Worm (Caenorhabditis elegans) whole organism, L2 larva: ENCODE results near the gene C47A10.16.

Experiments
- C34F6.9 ChIP-seq: fragments of 150-350 bp; optimal IDR thresholded peaks from 2 replicates; lab custom pipeline; 2014; ENCODE audit warnings: missing biosample characterization, missing genetic modification characterization
- F13H6.1 ChIP-seq: sonication (generic microtip); optimal IDR thresholded peaks from 2 replicates; lab custom pipeline; 2016; ENCODE audit warnings: missing genetic modification characterization, missing compliant biosample characterization
- Y55F3AM.14 ChIP-seq: fragments of 200-800 bp; sonication (Bioruptor generic); optimal IDR thresholded peaks from 2 replicates; lab custom pipeline; 2018; ENCODE audit warnings: mild to moderate bottlenecking, missing genetic modification characterization, missing compliant biosample characterization
- alr-1 ChIP-seq: fragments of 150-350 bp; optimal IDR thresholded peaks from 2 replicates; lab custom pipeline; 2014; ENCODE audit warnings: missing biosample characterization, missing genetic modification characterization
- aly-2 ChIP-seq: fragments of 150-350 bp; optimal IDR thresholded peaks from 2 replicates; lab custom pipeline; 2014; ENCODE audit warnings: missing biosample characterization, missing genetic modification characterization
- ama-1 ChIP-seq: fragments of 150-350 bp; optimal IDR thresholded peaks from 2 replicates; lab custom pipeline; 2018; ENCODE audit warnings: inconsistent platforms
- blmp-1 ChIP-seq: sonication (generic microtip); optimal IDR thresholded peaks from 2 replicates; lab custom pipeline; 2017; ENCODE audit warnings: missing genetic modification characterization, mild to moderate bottlenecking, missing compliant biosample characterization, antibody characterized with exemption, moderate library complexity; ENCODE audit not compliant: insufficient read depth
- ceh-16 ChIP-seq: fragments of 150-350 bp; optimal IDR thresholded peaks from 2 replicates; lab custom pipeline; 2014; ENCODE audit warnings: missing biosample characterization, missing genetic modification characterization
- crh-2 ChIP-seq: sonication (generic microtip); optimal IDR thresholded peaks from 2 replicates; lab custom pipeline; 2017; ENCODE audit warnings: missing biosample characterization, missing genetic modification characterization
- dmd-4 ChIP-seq: sonication (generic microtip); optimal IDR thresholded peaks from 2 replicates; lab custom pipeline; 2017; ENCODE audit warnings: missing biosample characterization, missing genetic modification characterization
- egl-27 ChIP-seq: sonication (generic microtip); optimal IDR thresholded peaks from 3 replicates; lab custom pipeline; 2017; ENCODE audit warnings: missing biosample characterization, missing genetic modification reagents, missing genetic modification characterization
- elt-3 ChIP-seq: sonication (generic microtip); optimal IDR thresholded peaks from 2 replicates; lab custom pipeline; 2017; ENCODE audit warnings: missing biosample characterization, missing genetic modification characterization
- fos-1 ChIP-seq: fragments of 150-350 bp; optimal IDR thresholded peaks from 2 replicates; lab custom pipeline; 2014; ENCODE audit warnings: missing biosample characterization, missing genetic modification characterization
- gmeb-1 ChIP-seq: fragments of 150-350 bp; optimal IDR thresholded peaks from 2 replicates; lab custom pipeline; 2014; ENCODE audit warnings: missing biosample characterization, missing genetic modification characterization
- lin-13 ChIP-seq: fragments of 150-350 bp; optimal IDR thresholded peaks from 2 replicates; lab custom pipeline; 2014; ENCODE audit warnings: missing biosample characterization, missing genetic modification reagents, missing genetic modification characterization
- lin-39 ChIP-seq: fragments of 150-350 bp; optimal IDR thresholded peaks from 2 replicates; lab custom pipeline; 2014; ENCODE audit warnings: missing biosample characterization, missing genetic modification reagents, missing genetic modification characterization
- lsy-2 ChIP-seq, 2 experiments: fragments of 150-350 bp in 1 of 2; sonication (generic microtip) in 1 of 2; optimal IDR thresholded peaks; 2 replicates each; lab custom pipeline; 2014 to 2017; ENCODE audit warnings: missing biosample characterization in 2 of 2, missing genetic modification characterization in 2 of 2
- mab-5 ChIP-seq: fragments of 150-350 bp; optimal IDR thresholded peaks from 2 replicates; lab custom pipeline; 2014; ENCODE audit warnings: missing biosample characterization, missing genetic modification characterization
- mdl-1 ChIP-seq, 2 experiments: fragments of 150-350 bp in 1 of 2; sonication (generic microtip) in 1 of 2; optimal IDR thresholded peaks; 2 replicates each; lab custom pipeline; 2017; ENCODE audit warnings: missing biosample characterization in 2 of 2, missing genetic modification characterization in 2 of 2
- nhr-10 ChIP-seq: sonication (generic microtip); optimal IDR thresholded peaks from 2 replicates; lab custom pipeline; 2017; ENCODE audit warnings: missing biosample characterization, missing genetic modification characterization
- nhr-11 ChIP-seq: fragments of 150-350 bp; optimal IDR thresholded peaks from 2 replicates; lab custom pipeline; 2014; ENCODE audit warnings: missing biosample characterization, missing genetic modification characterization
- nhr-12 ChIP-seq: fragments of 150-350 bp; optimal IDR thresholded peaks from 2 replicates; lab custom pipeline; 2014; ENCODE audit warnings: missing biosample characterization, missing genetic modification characterization
- nhr-129 ChIP-seq: fragments of 150-350 bp; optimal IDR thresholded peaks from 2 replicates; lab custom pipeline; 2014; ENCODE audit warnings: missing biosample characterization, missing genetic modification characterization
- nhr-21 ChIP-seq: fragments of 150-350 bp; optimal IDR thresholded peaks from 2 replicates; lab custom pipeline; 2014; ENCODE audit warnings: missing biosample characterization, missing genetic modification characterization
- nhr-237 ChIP-seq: fragments of 150-350 bp; optimal IDR thresholded peaks from 2 replicates; lab custom pipeline; 2014; ENCODE audit warnings: missing biosample characterization, missing genetic modification characterization
- nhr-25 ChIP-seq: fragments of 150-350 bp; sonication (generic microtip); optimal IDR thresholded peaks from 3 replicates; lab custom pipeline; 2014; ENCODE audit warnings: missing biosample characterization, missing genetic modification characterization
- nhr-6 ChIP-seq: fragments of 150-350 bp; optimal IDR thresholded peaks from 2 replicates; lab custom pipeline; 2014; ENCODE audit warnings: missing biosample characterization, missing genetic modification characterization
- peb-1 ChIP-seq: fragments of 150-350 bp; optimal IDR thresholded peaks from 2 replicates; lab custom pipeline; 2014; ENCODE audit warnings: missing biosample characterization, missing genetic modification characterization
- sem-4 ChIP-seq: fragments of 150-350 bp; optimal IDR thresholded peaks from 2 replicates; lab custom pipeline; 2014; ENCODE audit warnings: missing biosample characterization, missing genetic modification reagents, missing genetic modification characterization
- skn-1 ChIP-seq: sonication (generic microtip); optimal IDR thresholded peaks from 2 replicates; lab custom pipeline; 2017; ENCODE audit warnings: missing biosample characterization, missing genetic modification characterization
- sma-9 ChIP-seq, 2 experiments: fragments of 150-350 bp in 1 of 2; sonication (generic microtip) in 1 of 2; optimal IDR thresholded peaks; 2 replicates each; lab custom pipeline; 2014 to 2016; ENCODE audit warnings: missing genetic modification characterization in 2 of 2, mild to moderate bottlenecking in 1 of 2, missing biosample characterization in 1 of 2, missing compliant biosample characterization in 1 of 2, missing genetic modification reagents in 1 of 2, moderate library complexity in 1 of 2
- snpc-4 ChIP-seq: fragments of 150-350 bp; optimal IDR thresholded peaks from 2 replicates; lab custom pipeline; 2014; ENCODE audit warnings: missing biosample characterization, missing genetic modification characterization
- unc-62 ChIP-seq: fragments of 150-350 bp; optimal IDR thresholded peaks from 2 replicates; lab custom pipeline; 2014; ENCODE audit warnings: missing biosample characterization, missing genetic modification reagents, missing genetic modification characterization
- zag-1 ChIP-seq: fragments of 150-350 bp; optimal IDR thresholded peaks from 2 replicates; lab custom pipeline; 2014; ENCODE audit warnings: missing biosample characterization, missing genetic modification characterization
- ztf-11 ChIP-seq: sonication (generic microtip); optimal IDR thresholded peaks from 2 replicates; lab custom pipeline; 2017; ENCODE audit warnings: missing biosample characterization, missing genetic modification characterization
- ztf-4 ChIP-seq: fragments of 150-350 bp; optimal IDR thresholded peaks from 2 replicates; lab custom pipeline; 2014; ENCODE audit warnings: missing biosample characterization, missing genetic modification characterization

C47A10.16 gene

ce11 chrV:17767249-17767648 lies 2.3 kb upstream of the C47A10.16 start, which contains the start of gene srh-284:
Gene srh-284 (plus strand): TSS chrV:17767549.
- no peak for TF ChIP-seq nhr-12 (tag; lab: Kevin White, UChicago)
- no peak for TF ChIP-seq nhr-6 (tag; lab: Kevin White, UChicago)
- TF ChIP-seq nhr-21 (tag; lab: Kevin White, UChicago): no peak
- no peak for TF ChIP-seq unc-62 (GFP tag; lab: Kevin White, UChicago)
- TF ChIP-seq nhr-237: no peak
- no peak for TF ChIP-seq lin-13 (GFP tag; lab: Kevin White, UChicago)
- no peak for TF ChIP-seq skn-1 (tag; lab: Kevin White, UChicago)
- TF ChIP-seq fos-1 (tag; lab: Kevin White, UChicago): no peak
- no peak for TF ChIP-seq nhr-11
- no peak for TF ChIP-seq elt-3 (tag; lab: Kevin White, UChicago)
- no peak for TF ChIP-seq peb-1
- TF ChIP-seq, all 48 proteins: peak for 0

ce11 chrV:17755592-17755991 lies 9.4 kb downstream of the C47A10.16 start, which contains the start of gene pgp-9:
Gene pgp-9 (plus strand): TSS chrV:17755892.
- TF ChIP-seq lsy-2 (tag; optimal IDR thresholded peaks at IDR 0.05; lab: Kevin White, UChicago): no peak

- TF ChIP-seq mab-5 (tag; lab: Kevin White, UChicago): no peak
- TF ChIP-seq fos-1 (tag; lab: Kevin White, UChicago): peak; percentile 59
- TF ChIP-seq sma-9 (GFP tag; optimal IDR thresholded peaks at IDR 0.05; lab: Kevin White, UChicago): peak; percentile 38
- TF ChIP-seq sma-9 (tag; optimal IDR thresholded peaks at IDR 0.05; lab: Kevin White, UChicago): no peak
Measured at ce11 chrV:17754999-17755398, 10.0 kb downstream of the C47A10.16 start.

ce11 chrV:17752340-17752739 lies 12.6 kb downstream of the C47A10.16 start:
- TF ChIP-seq nhr-6 (tag; lab: Kevin White, UChicago) (no peak), F13H6.1 (no peak), lin-13 (GFP tag; lab: Kevin White, UChicago) (no peak), aly-2 (no peak), gmeb-1 (tag; lab: Kevin White, UChicago) (peak; percentile 18), sma-9 (GFP tag; optimal IDR thresholded peaks at IDR 0.05; lab: Kevin White, UChicago) (peak; percentile 33), sma-9 (tag; optimal IDR thresholded peaks at IDR 0.05; lab: Kevin White, UChicago) (no peak), ceh-16 (tag; lab: Kevin White, UChicago) (no peak), fos-1 (tag; lab: Kevin White, UChicago) (peak; percentile 75), crh-2 (tag; lab: Kevin White, UChicago) (peak; percentile 42)
- TF ChIP-seq, all 48 proteins: peak for 4

- peak; percentile 5 for TF ChIP-seq sem-4 (tag; lab: Kevin White, UChicago)
- peak in 1 of 2 experiments; percentile 5 for TF ChIP-seq mdl-1 (tag; optimal IDR thresholded peaks at IDR 0.05; lab: Kevin White, UChicago)
- TF ChIP-seq F13H6.1: peak; percentile 33
- no peak for TF ChIP-seq Y55F3AM.14 (GFP tag; lab: Kevin White, UChicago)
- TF ChIP-seq sma-9 (GFP tag; optimal IDR thresholded peaks at IDR 0.05; lab: Kevin White, UChicago): peak; percentile 45
- TF ChIP-seq sma-9 (tag; optimal IDR thresholded peaks at IDR 0.05; lab: Kevin White, UChicago): no peak
Measured at ce11 chrV:17749181-17749580, 15.8 kb downstream of the C47A10.16 start, which contains the start of gene R12G8.1. Gene R12G8.1 (minus strand): TSS chrV:17749243.

- TF ChIP-seq ceh-16 (tag; lab: Kevin White, UChicago) (no peak), ztf-11 (tag; lab: Kevin White, UChicago) (no peak), nhr-237 (no peak), ztf-4 (no peak), dmd-4 (tag; lab: Kevin White, UChicago) (no peak), peb-1 (no peak), aly-2 (no peak), zag-1 (tag; lab: Kevin White, UChicago) (no peak), nhr-21 (tag; lab: Kevin White, UChicago) (no peak)
- TF ChIP-seq, all 48 proteins: peak for 0
Measured at ce11 chrV:17746959-17747358, 18.0 kb downstream of the C47A10.16 start, which contains the start of gene twk-36. Gene twk-36 (minus strand): TSS chrV:17747059.

ce11 chrV:17743802-17744201 lies 21.2 kb downstream of the C47A10.16 start:
- TF ChIP-seq snpc-4 (tag; lab: Kevin White, UChicago) (no peak), alr-1 (no peak), nhr-12 (tag; lab: Kevin White, UChicago) (no peak), nhr-237 (no peak), zag-1 (tag; lab: Kevin White, UChicago) (no peak), nhr-25 (tag; lab: Kevin White, UChicago) (no peak), gmeb-1 (tag; lab: Kevin White, UChicago) (no peak), nhr-129 (tag; lab: Kevin White, UChicago) (no peak), blmp-1 (tag; lab: Kevin White, UChicago) (no peak), sma-9 (GFP tag; optimal IDR thresholded peaks at IDR 0.05; lab: Kevin White, UChicago) (no peak), sma-9 (tag; optimal IDR thresholded peaks at IDR 0.05; lab: Kevin White, UChicago) (no peak), F13H6.1 (no peak), C34F6.9 (tag; lab: Kevin White, UChicago) (no peak), ama-1 (lab: Kevin White, UChicago) (no peak), egl-27 (tag; lab: Kevin White, UChicago) (no peak), lin-39 (no peak), crh-2 (tag; lab: Kevin White, UChicago) (no peak), nhr-10 (tag; lab: Kevin White, UChicago) (no peak), nhr-21 (tag; lab: Kevin White, UChicago) (no peak), aly-2 (no peak)
